Worm (Caenorhabditis elegans): Measurements from ENCODE around the gene C38D4.7.

DNA sequence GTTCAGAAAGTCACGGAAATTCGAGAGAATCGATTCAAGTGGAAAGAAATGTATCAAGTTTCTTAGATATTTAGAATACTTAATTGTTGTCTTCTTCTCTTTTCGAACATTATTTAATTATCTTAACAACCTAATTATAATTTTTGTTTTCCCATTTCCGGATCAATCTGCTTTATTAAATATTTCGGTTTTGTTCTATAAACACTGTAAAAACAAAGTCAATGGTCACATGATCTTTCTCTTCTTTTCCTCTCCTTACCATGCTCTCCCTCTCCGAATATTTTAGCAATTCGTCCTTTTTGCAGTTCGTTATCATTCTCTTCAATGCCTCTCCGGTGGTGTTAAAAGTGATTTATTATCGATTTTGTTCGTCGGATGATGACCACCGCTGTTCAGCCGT lies 14.6 kb downstream of the C38D4.7 start, which contains the start of gene tag-325:
- no peak for TF ChIP-seq F13C5.2 (tag; optimal IDR thresholded peaks at IDR 0.05)
- no peak for TF ChIP-seq ama-1 (optimal IDR thresholded peaks at IDR 0.05)
